Fruit fly (Drosophila melanogaster) whole organism, embryonic: ENCODE results near the gene ssp7.

Experiments used
- B-H2 ChIP-seq: fragments of 200-800 bp; sonication (Bioruptor generic); optimal IDR thresholded peaks from 2 replicates; lab custom pipeline; 2018; ENCODE audit warnings: missing biosample characterization, mild to moderate bottlenecking, missing genetic modification characterization
- Bgb ChIP-seq: fragments of 200-800 bp; sonication (Bioruptor generic); IDR thresholded peaks from 2 replicates; pipeline ENCODE4 v1.3.6; 2022; ENCODE audit warnings: missing biosample characterization, missing genetic modification characterization; ENCODE audit not compliant: partially characterized antibody
- CG10543 ChIP-seq: fragments of 200-800 bp; sonication (Bioruptor generic); optimal IDR thresholded peaks from 3 replicates; lab custom pipeline; 2017; ENCODE audit warnings: missing biosample characterization, mild to moderate bottlenecking, missing genetic modification characterization, moderate library complexity
- CG13287 ChIP-seq: fragments of 200-800 bp; sonication (Bioruptor generic); IDR thresholded peaks from 2 replicates; pipeline ENCODE4 v1.3.6; 2022; ENCODE audit warnings: missing biosample characterization, missing genetic modification characterization; ENCODE audit not compliant: partially characterized antibody
- CG16863 ChIP-seq: fragments of 200-800 bp; sonication (Bioruptor generic); optimal IDR thresholded peaks from 3 replicates; lab custom pipeline; 2016; ENCODE audit warnings: missing biosample characterization, missing genetic modification characterization
- CG17829 ChIP-seq: fragments of 200-800 bp; optimal IDR thresholded peaks from 2 replicates; lab custom pipeline; 2019; ENCODE audit warnings: missing biosample characterization, mild to moderate bottlenecking, missing genetic modification characterization, moderate library complexity
- CG2116 ChIP-seq: fragments of 200-800 bp; sonication (Bioruptor generic); optimal IDR thresholded peaks from 3 replicates; lab custom pipeline; 2018; ENCODE audit warnings: missing biosample characterization, mild to moderate bottlenecking, missing genetic modification characterization
- CG2678 ChIP-seq: fragments of 200-800 bp; sonication (Bioruptor generic); optimal IDR thresholded peaks from 3 replicates; lab custom pipeline; 2019; ENCODE audit warnings: missing biosample characterization, mild to moderate bottlenecking, missing genetic modification characterization, moderate library complexity
- CG4730 ChIP-seq: fragments of 200-800 bp; sonication (Bioruptor generic); IDR thresholded peaks from 2 replicates; pipeline ENCODE4 v1.3.6; 2022; ENCODE audit warnings: missing biosample characterization, missing genetic modification characterization
- CG6689 ChIP-seq: fragments of 200-800 bp; sonication (Bioruptor generic); IDR thresholded peaks from 2 replicates; pipeline ENCODE4 v1.3.6; 2022; ENCODE audit warnings: missing biosample characterization, missing genetic modification characterization
- CG6813 ChIP-seq: fragments of 200-800 bp; sonication (Bioruptor generic); optimal IDR thresholded peaks from 2 replicates; lab custom pipeline; 2017; ENCODE audit warnings: missing biosample characterization, missing genetic modification characterization, mild to moderate bottlenecking, moderate library complexity, missing genetic modification reagents
- CG7786 ChIP-seq: fragments of 200-800 bp; sonication (Bioruptor generic); optimal IDR thresholded peaks from 2 replicates; lab custom pipeline; 2016; ENCODE audit warnings: missing biosample characterization, missing genetic modification characterization
- CG8924 ChIP-seq: fragments of 200-800 bp; optimal IDR thresholded peaks from 3 replicates; lab custom pipeline; 2019; ENCODE audit warnings: missing biosample characterization, mild to moderate bottlenecking, missing genetic modification characterization, moderate library complexity
- CkIIα-i1 ChIP-seq: fragments of 200-800 bp; sonication (Bioruptor generic); IDR thresholded peaks from 2 replicates; pipeline ENCODE4 v1.3.6; 2022; ENCODE audit warnings: missing biosample characterization, missing genetic modification characterization
- Dfd ChIP-seq, 2 experiments: fragments of >200 bp; optimal IDR thresholded peaks; 2 replicates each; lab custom pipeline; 2017; ENCODE audit warnings: missing biosample characterization in 2 of 2, missing genetic modification characterization in 2 of 2
- Dip2 ChIP-seq: fragments of 200-800 bp; sonication (Bioruptor generic); IDR thresholded peaks from 2 replicates; pipeline ENCODE4 v1.3.6; 2022; ENCODE audit warnings: missing biosample characterization, missing genetic modification characterization
- Dref ChIP-seq: fragments of 200-800 bp; sonication (Bioruptor generic); IDR thresholded peaks from 2 replicates; pipeline ENCODE4 v1.3.6; 2022; ENCODE audit warnings: missing biosample characterization, missing genetic modification characterization
- Ets97D ChIP-seq: fragments of 200-800 bp; sonication (Bioruptor generic); optimal IDR thresholded peaks from 3 replicates; lab custom pipeline; 2016; ENCODE audit warnings: missing biosample characterization, missing genetic modification characterization
- MBD-R2 ChIP-seq: fragments of 200-800 bp; sonication (Bioruptor generic); IDR thresholded peaks from 2 replicates; pipeline ENCODE4 v1.3.6; 2022; ENCODE audit warnings: missing biosample characterization, missing genetic modification characterization
- MESR4 ChIP-seq: fragments of 200-800 bp; sonication (Bioruptor generic); optimal IDR thresholded peaks from 2 replicates; lab custom pipeline; 2018; ENCODE audit warnings: missing biosample characterization, mild to moderate bottlenecking, missing genetic modification characterization, moderate library complexity
- MTF-1 ChIP-seq: fragments of 200-800 bp; sonication (Bioruptor generic); optimal IDR thresholded peaks from 2 replicates; lab custom pipeline; 2018; ENCODE audit warnings: missing biosample characterization, mild to moderate bottlenecking, missing genetic modification characterization, borderline replicate concordance
- Med ChIP-seq: fragments of 200-800 bp; sonication (Bioruptor generic); peaks from one replicate; lab custom pipeline; 2016; ENCODE audit warnings: missing biosample characterization, missing genetic modification characterization, mild to moderate bottlenecking, inconsistent platforms, moderate library complexity
- Myb ChIP-seq: fragments of 200-800 bp; sonication (Bioruptor generic); optimal IDR thresholded peaks from 2 replicates; lab custom pipeline; 2016; ENCODE audit warnings: missing biosample characterization, missing genetic modification characterization
- Pdp1 ChIP-seq, 2 experiments: fragments of 200-800 bp; sonication (Bioruptor generic); optimal IDR thresholded peaks; 3 replicates each; lab custom pipeline; 2016; ENCODE audit warnings: missing biosample characterization in 2 of 2, missing genetic modification characterization in 2 of 2, mild to moderate bottlenecking in 1 of 2, moderate library complexity in 1 of 2
- Sin3A ChIP-seq: fragments of >200 bp; optimal IDR thresholded peaks from 2 replicates; lab custom pipeline; 2018
- Sry-δ ChIP-seq: fragments of 200-800 bp; sonication (Bioruptor generic); optimal IDR thresholded peaks from 2 replicates; lab custom pipeline; 2016; ENCODE audit warnings: missing biosample characterization, missing genetic modification characterization
- Xbp1 ChIP-seq: fragments of 200-800 bp; sonication (Bioruptor generic); optimal IDR thresholded peaks from 3 replicates; lab custom pipeline; 2016; ENCODE audit warnings: missing biosample characterization, mild to moderate bottlenecking, missing genetic modification characterization
- YL-1 ChIP-seq: fragments of 200-800 bp; sonication (Bioruptor generic); optimal IDR thresholded peaks from 3 replicates; lab custom pipeline; 2017; ENCODE audit warnings: missing biosample characterization, mild to moderate bottlenecking, missing genetic modification characterization
- amos ChIP-seq: fragments of 200-800 bp; sonication (Bioruptor generic); IDR thresholded peaks from 2 replicates; pipeline ENCODE4 v1.3.6; 2022; ENCODE audit warnings: missing biosample characterization, missing genetic modification characterization; ENCODE audit not compliant: partially characterized antibody
- bbx ChIP-seq: fragments of 200-800 bp; sonication (Bioruptor generic); IDR thresholded peaks from 2 replicates; pipeline ENCODE4 v1.3.6; 2022; ENCODE audit warnings: missing biosample characterization, missing genetic modification characterization; ENCODE audit not compliant: partially characterized antibody
- croc ChIP-seq: fragments of 200-800 bp; sonication (Bioruptor generic); conservative IDR thresholded peaks from 3 replicates; pipeline ENCODE4 v1.3.6; 2022; ENCODE audit warnings: missing biosample characterization, missing genetic modification characterization
- crol ChIP-seq: fragments of 200-800 bp; sonication (Bioruptor generic); IDR thresholded peaks from 2 replicates; pipeline ENCODE4 v1.3.6; 2022; ENCODE audit warnings: missing biosample characterization, missing genetic modification characterization
- disco-r ChIP-seq: fragments of 200-800 bp; sonication (Bioruptor generic); optimal IDR thresholded peaks from 2 replicates; lab custom pipeline; 2016; ENCODE audit warnings: missing biosample characterization, missing genetic modification characterization
- dm ChIP-seq: fragments of 200-800 bp; sonication (Bioruptor generic); optimal IDR thresholded peaks from 3 replicates; lab custom pipeline; 2016; ENCODE audit warnings: missing biosample characterization, missing genetic modification characterization
- fd64A ChIP-seq: fragments of 200-800 bp; sonication (Bioruptor generic); optimal IDR thresholded peaks from 3 replicates; lab custom pipeline; 2018; ENCODE audit warnings: missing biosample characterization, mild to moderate bottlenecking, missing genetic modification characterization
- gsb-n ChIP-seq: fragments of 200-800 bp; sonication (Bioruptor generic); optimal IDR thresholded peaks from 3 replicates; lab custom pipeline; 2018; ENCODE audit warnings: missing biosample characterization, mild to moderate bottlenecking, missing genetic modification characterization
- jing ChIP-seq: fragments of 200-800 bp; sonication (Bioruptor generic); optimal IDR thresholded peaks from 2 replicates; lab custom pipeline; 2018; ENCODE audit warnings: missing biosample characterization, mild to moderate bottlenecking, missing genetic modification characterization
- knrl ChIP-seq: fragments of 200-800 bp; sonication (Bioruptor generic); IDR thresholded peaks from 3 replicates; pipeline ENCODE4 v1.3.6; 2022; ENCODE audit warnings: missing biosample characterization, missing genetic modification characterization; ENCODE audit not compliant: partially characterized antibody
- lbe ChIP-seq: fragments of 200-800 bp; sonication (Bioruptor generic); optimal IDR thresholded peaks from 2 replicates; lab custom pipeline; 2016; ENCODE audit warnings: missing biosample characterization, mild to moderate bottlenecking, missing genetic modification characterization
- lmd ChIP-seq: fragments of 200-800 bp; sonication (Bioruptor generic); IDR thresholded peaks from 2 replicates; pipeline ENCODE4 v1.3.6; 2022; ENCODE audit warnings: missing biosample characterization, missing genetic modification characterization
- nerfin-2 ChIP-seq: fragments of 200-800 bp; sonication (Bioruptor generic); IDR thresholded peaks from 2 replicates; pipeline ENCODE4 v1.3.6; 2022; ENCODE audit warnings: missing biosample characterization, missing genetic modification characterization; ENCODE audit not compliant: partially characterized antibody
- nom ChIP-seq: fragments of 200-800 bp; sonication (Bioruptor generic); optimal IDR thresholded peaks from 2 replicates; lab custom pipeline; 2017; ENCODE audit warnings: missing biosample characterization, missing genetic modification characterization, mild to moderate bottlenecking, moderate library complexity, missing genetic modification reagents
- p53 ChIP-seq: fragments of 200-800 bp; sonication (Bioruptor generic); optimal IDR thresholded peaks from 2 replicates; lab custom pipeline; 2016; ENCODE audit warnings: missing biosample characterization, missing genetic modification characterization
- pzg ChIP-seq: fragments of 200-800 bp; sonication (Bioruptor generic); optimal IDR thresholded peaks from 3 replicates; lab custom pipeline; 2018; ENCODE audit warnings: missing biosample characterization, mild to moderate bottlenecking, missing genetic modification characterization, moderate library complexity
- rib ChIP-seq: fragments of 200-800 bp; sonication (Bioruptor generic); IDR thresholded peaks from 2 replicates; pipeline ENCODE4 v1.3.6; 2022; ENCODE audit warnings: missing biosample characterization, missing genetic modification characterization
- row ChIP-seq: fragments of 200-800 bp; sonication (Bioruptor generic); IDR thresholded peaks from 3 replicates; pipeline ENCODE4 v1.3.6; 2022; ENCODE audit warnings: missing biosample characterization, missing genetic modification characterization
- sima ChIP-seq: fragments of 200-800 bp; sonication (Bioruptor generic); optimal IDR thresholded peaks from 2 replicates; lab custom pipeline; 2016; ENCODE audit warnings: missing biosample characterization, missing genetic modification characterization
- sna ChIP-seq: fragments of 200-800 bp; sonication (Bioruptor generic); IDR thresholded peaks from 2 replicates; pipeline ENCODE4 v1.3.6; 2022; ENCODE audit warnings: missing biosample characterization, missing genetic modification characterization; ENCODE audit not compliant: partially characterized antibody
- so ChIP-seq: fragments of 200-800 bp; sonication (Bioruptor generic); IDR thresholded peaks from 3 replicates; pipeline ENCODE4 v1.3.6; 2022; ENCODE audit warnings: missing biosample characterization, missing genetic modification characterization
- sob ChIP-seq: fragments of 200-800 bp; sonication (Bioruptor generic); IDR thresholded peaks from 2 replicates; pipeline ENCODE4 v1.3.6; 2022; ENCODE audit warnings: missing biosample characterization, missing genetic modification characterization

The ssp7 gene

DNA sequence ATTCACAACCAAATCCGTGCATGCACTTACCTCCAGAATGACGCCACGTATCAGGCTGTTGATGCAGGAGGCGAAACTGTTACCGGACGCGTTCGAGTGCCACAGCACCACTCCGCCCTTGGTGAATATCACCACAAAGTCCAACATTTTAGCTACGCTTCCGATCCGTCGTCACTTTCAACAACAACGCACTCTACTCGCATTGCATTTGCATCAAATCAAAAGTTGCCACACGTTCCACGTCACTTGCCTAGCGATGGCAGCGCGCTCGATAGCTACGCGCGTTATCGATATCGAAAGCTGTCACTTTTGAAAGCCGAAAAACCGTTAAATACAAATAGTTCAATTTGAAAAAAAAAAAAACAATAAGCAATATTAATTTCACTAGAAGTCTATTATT lies 11.2 kb downstream of the ssp7 start, which contains the start of gene SrpRalpha (continued):
- TF ChIP-seq Sin3A (lab: Kevin White, UChicago) (no peak), CkIIα-i1 (GFP tag; lab: Robert Waterston, UW) (no peak), fd64A (GFP tag; lab: Kevin White, UChicago) (no peak), croc (GFP tag; lab: Robert Waterston, UW) (no peak), Pdp1 (GFP tag; optimal IDR thresholded peaks at IDR 0.05; lab: Kevin White, UChicago) (peak in 1 of 2 experiments; percentile 5), sna (GFP tag; lab: Robert Waterston, UW) (0 out of 2 replicates have a peak, but pooled peaks have one; percentile 16), Med (GFP tag; lab: Kevin White, UChicago) (peak; percentile 71), sima (GFP tag; lab: Kevin White, UChicago) (no peak), p53 (GFP tag; lab: Kevin White, UChicago) (no peak), pzg (GFP tag; lab: Kevin White, UChicago) (peak; percentile 39), CG2678 (tag; lab: Kevin White, UChicago) (no peak), jing (GFP tag; lab: Kevin White, UChicago) (no peak), Dip2 (no peak), bbx (peak; percentile 61; the same call in 1 of the 2 replicates), CG10543 (GFP tag; lab: Kevin White, UChicago) (no peak), YL-1 (GFP tag; lab: Kevin White, UChicago) (peak; percentile 79), CG7786 (GFP tag; lab: Kevin White, UChicago) (no peak), knrl (GFP tag; lab: Robert Waterston, UW) (peak; percentile 35; the same call in 1 of the 3 replicates), disco-r (GFP tag; lab: Kevin White, UChicago) (no peak), CG8924 (tag; lab: Kevin White, UChicago) (no peak), lbe (GFP tag; lab: Kevin White, UChicago) (no peak), CG16863 (no peak), CG6689 (GFP tag; lab: Robert Waterston, UW) (no peak), Ets97D (GFP tag; lab: Kevin White, UChicago) (peak; percentile 26), MBD-R2 (GFP tag; lab: Robert Waterston, UW) (peak; percentile 57), crol (GFP tag; lab: Robert Waterston, UW) (no peak), Myb (GFP tag; lab: Kevin White, UChicago) (peak; percentile 93), rib (GFP tag; lab: Robert Waterston, UW) (no peak), CG17829 (peak; percentile 12), Bgb (GFP tag; lab: Robert Waterston, UW) (peak; percentile 13; the same call in 1 of the 2 replicates), MTF-1 (GFP tag; lab: Kevin White, UChicago) (no peak), nom (peak; percentile 14), sob (GFP tag; lab: Robert Waterston, UW) (no peak), row (GFP tag; lab: Robert Waterston, UW) (no peak; the same call in 2 of the 3 replicates), CG2116 (GFP tag; lab: Kevin White, UChicago) (peak; percentile 20), gsb-n (tag; lab: Kevin White, UChicago) (no peak), so (GFP tag; lab: Robert Waterston, UW) (0 out of 3 replicates have a peak, but pooled peaks have one; percentile 24), dm (peak; percentile 3), lmd (GFP tag; lab: Robert Waterston, UW) (no peak), Dref (GFP tag; lab: Robert Waterston, UW) (peak; percentile 72), Sry-δ (peak; percentile 84), Dfd (GFP tag; optimal IDR thresholded peaks at IDR 0.05; lab: Kevin White, UChicago) (no peak), CG6813 (GFP tag; lab: Kevin White, UChicago) (no peak), CG13287 (peak; percentile 55), nerfin-2 (GFP tag; lab: Robert Waterston, UW) (peak; percentile 29; the same call in 1 of the 2 replicates), Xbp1 (GFP tag; lab: Kevin White, UChicago) (peak; percentile 56), CG4730 (no peak), B-H2 (GFP tag; lab: Kevin White, UChicago) (no peak), amos (GFP tag; lab: Robert Waterston, UW) (peak; percentile 28; the same call in 1 of the 2 replicates), MESR4 (GFP tag; lab: Kevin White, UChicago) (peak; percentile 84)
